Worm (Caenorhabditis elegans) whole organism, young adult: ENCODE measurements around the gene C16A11.3.

ENCODE experiments used
- Y95B8A.8 ChIP-seq: fragments of 200-800 bp; sonication (Bioruptor generic); IDR thresholded peaks from 2 replicates; pipeline ENCODE4 v1.3.6; 2022; ENCODE audit warnings: missing genetic modification reagents, missing genetic modification characterization, missing compliant biosample characterization

Gene C16A11.3

ce11 chrII:4277639-4278038, 48.3 kb downstream of the C16A11.3 start:
- no peak for TF ChIP-seq Y95B8A.8 (GFP tag; lab: Robert Waterston, UW)
